Fruit fly (Drosophila melanogaster) whole organism, embryonic: Measurements from ENCODE around the gene CG15449.

Experiments used
- CG10366 ChIP-seq: fragments of 200-800 bp; sonication (Bioruptor generic); IDR thresholded peaks from 2 replicates; pipeline ENCODE4 v1.3.6; 2022; ENCODE audit warnings: missing biosample characterization, missing genetic modification characterization
- CG12071 ChIP-seq: fragments of 200-800 bp; sonication (Bioruptor generic); optimal IDR thresholded peaks from 3 replicates; lab custom pipeline; 2018; ENCODE audit warnings: missing biosample characterization, mild to moderate bottlenecking, missing genetic modification characterization
- CG32532 ChIP-seq: fragments of 200-800 bp; sonication (Bioruptor generic); IDR thresholded peaks from 2 replicates; pipeline ENCODE4 v1.3.6; 2022; ENCODE audit warnings: missing biosample characterization, missing genetic modification characterization
- bab2 ChIP-seq: fragments of 200-800 bp; sonication (Bioruptor generic); optimal IDR thresholded peaks from 2 replicates; lab custom pipeline; 2016; ENCODE audit warnings: missing biosample characterization, missing genetic modification characterization
- exex ChIP-seq: fragments of 200-800 bp; sonication (Bioruptor generic); optimal IDR thresholded peaks from 4 replicates; lab custom pipeline; 2018; ENCODE audit warnings: missing biosample characterization, mild to moderate bottlenecking, missing genetic modification characterization, moderate library complexity

DNA sequence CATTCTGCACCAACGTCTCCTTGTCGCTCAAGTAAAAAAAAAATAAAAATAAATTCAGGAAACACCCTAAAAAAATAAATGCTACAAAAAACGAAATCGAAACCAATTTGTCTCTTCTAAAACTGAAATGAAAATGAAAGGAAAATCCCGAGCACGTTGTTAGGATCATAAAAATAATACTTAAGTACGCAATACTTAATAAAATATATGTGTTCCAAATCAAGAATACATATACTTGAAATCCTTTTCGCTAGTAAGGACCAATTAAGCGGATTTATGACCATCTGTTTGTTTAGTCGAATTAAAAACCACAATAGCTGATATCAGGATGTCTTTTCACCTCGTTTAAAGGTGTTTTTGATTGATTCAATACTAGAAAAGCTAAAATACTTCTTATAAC is 14.6 kb downstream of the CG15449 start, which contains the start of gene r-cup:
- TF ChIP-seq exex (tag; lab: Kevin White, UChicago) (no peak), CG10366 (no peak), bab2 (GFP tag; lab: Kevin White, UChicago) (no peak), CG32532 (no peak), CG12071 (GFP tag; lab: Kevin White, UChicago) (no peak)
